Fruit fly (Drosophila melanogaster) S2 (cell line): Measurements from ENCODE around the gene CG13690.

Experiments used
- CG8478 ChIP-seq: fragments of >200 bp; optimal IDR thresholded peaks from 2 replicates; lab custom pipeline; 2018
- CTCF ChIP-seq, 2 experiments: fragments of >200 bp; optimal IDR thresholded peaks; 2 replicates each; lab custom pipeline; 2018

CG13690 gene

DNA sequence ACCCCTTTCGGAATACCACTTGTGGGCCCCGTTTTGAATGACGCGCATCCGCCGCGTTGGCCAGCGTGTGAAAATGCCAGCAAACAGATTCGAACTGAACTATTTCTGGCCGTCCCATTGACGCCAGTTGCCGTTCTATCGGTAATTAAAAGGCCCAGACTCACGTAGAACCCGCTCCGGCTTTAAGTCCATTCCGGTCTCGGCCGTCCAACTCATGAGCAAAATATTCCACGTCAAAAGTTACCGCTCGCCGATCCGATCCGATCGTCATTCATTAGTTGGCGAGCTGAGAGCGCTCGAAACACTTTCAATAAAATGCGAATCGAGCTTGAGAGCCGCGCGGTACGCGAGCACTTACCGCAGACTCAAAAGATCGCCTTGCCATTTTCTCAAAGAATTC is 15.0 kb upstream of the CG13690 start:
- TF ChIP-seq CG8478 (lab: Kevin White, UChicago) = no peak
- no peak for TF ChIP-seq CTCF (optimal IDR thresholded peaks at IDR 0.05; lab: Kevin White, UChicago)

DNA sequence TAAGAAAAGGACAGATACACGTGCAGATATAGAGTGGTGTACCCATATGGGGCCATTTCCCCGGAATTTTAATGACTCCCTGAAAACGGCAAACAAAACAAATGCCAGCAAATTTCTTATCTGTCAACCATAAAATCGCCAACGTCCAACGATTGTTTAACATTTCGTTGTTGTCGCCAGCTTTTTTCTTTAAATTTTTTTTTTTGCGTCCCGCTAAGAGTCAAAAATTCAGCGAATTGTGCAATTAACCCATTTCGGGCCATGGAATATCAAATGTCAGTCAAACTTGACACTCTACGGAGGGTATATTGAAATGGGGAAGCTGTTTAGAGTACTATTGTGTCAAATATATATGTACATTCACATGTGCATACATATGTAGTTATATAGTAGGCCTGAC is 12.7 kb upstream of the CG13690 start:
- TF ChIP-seq CG8478 (lab: Kevin White, UChicago) (no peak), CTCF (optimal IDR thresholded peaks at IDR 0.05; lab: Kevin White, UChicago) (no peak)

DNA sequence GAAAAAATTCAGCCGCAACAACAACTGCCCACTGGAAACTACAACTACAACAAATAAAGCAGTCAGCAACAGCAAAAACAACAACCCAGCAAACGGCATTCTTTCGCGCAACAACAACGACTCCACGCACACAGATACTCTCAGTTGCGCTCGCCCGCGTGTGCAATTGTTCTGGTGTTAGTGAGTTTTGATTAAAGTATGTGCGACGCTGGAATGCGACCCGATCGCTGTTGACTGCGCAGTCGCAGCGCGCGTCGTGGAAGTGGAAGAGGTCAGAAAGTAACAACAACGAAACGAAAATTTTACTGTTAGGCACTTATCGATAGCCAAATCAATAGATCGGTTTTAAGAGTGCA is 12.2 kb upstream of the CG13690 start:
- TF ChIP-seq CG8478 (lab: Kevin White, UChicago) (no peak), CTCF (optimal IDR thresholded peaks at IDR 0.05; lab: Kevin White, UChicago) (no peak)

dm6 chr2L:430820-431628 is 11.6 kb upstream of the CG13690 start, which contains the start of gene ex:
TSS of gene ex (plus strand) at chr2L:431227.
- TF ChIP-seq CG8478 (lab: Kevin White, UChicago) (no peak), CTCF (optimal IDR thresholded peaks at IDR 0.05; lab: Kevin White, UChicago) (peak in 1 of 2 experiments; percentile 24)

dm6 chr2L:429680-430484 is 10.4 kb upstream of the CG13690 start:
- no peak for TF ChIP-seq CTCF (optimal IDR thresholded peaks at IDR 0.05; lab: Kevin White, UChicago)
- TF ChIP-seq CG8478 (lab: Kevin White, UChicago) = no peak

dm6 chr2L:428380-428989 is 9.0 kb upstream of the CG13690 start:
- TF ChIP-seq CG8478 (lab: Kevin White, UChicago) = no peak

dm6 chr2L:427338-428234 is 8.1 kb upstream of the CG13690 start:
- TF ChIP-seq CTCF (optimal IDR thresholded peaks at IDR 0.05; lab: Kevin White, UChicago) (no peak), CG8478 (lab: Kevin White, UChicago) (no peak)

- no peak for TF ChIP-seq CTCF (optimal IDR thresholded peaks at IDR 0.05; lab: Kevin White, UChicago)
- TF ChIP-seq CG8478 (lab: Kevin White, UChicago) = no peak
Measured at dm6 chr2L:426449-426848, 7.0 kb upstream of the CG13690 start.

dm6 chr2L:425491-425890 is 6.0 kb upstream of the CG13690 start:
- TF ChIP-seq CG8478 (lab: Kevin White, UChicago) = no peak

- TF ChIP-seq CTCF (optimal IDR thresholded peaks at IDR 0.05; lab: Kevin White, UChicago) (no peak), CG8478 (lab: Kevin White, UChicago) (no peak)
Measured at dm6 chr2L:423160-423559, 3.7 kb upstream of the CG13690 start.

- TF ChIP-seq CG8478 (lab: Kevin White, UChicago) (no peak), CTCF (optimal IDR thresholded peaks at IDR 0.05; lab: Kevin White, UChicago) (no peak)
Measured at dm6 chr2L:422573-422972, 3.1 kb upstream of the CG13690 start, which contains the start of gene BBS8. TSS of gene BBS8 (plus strand) at chr2L:422873.

DNA sequence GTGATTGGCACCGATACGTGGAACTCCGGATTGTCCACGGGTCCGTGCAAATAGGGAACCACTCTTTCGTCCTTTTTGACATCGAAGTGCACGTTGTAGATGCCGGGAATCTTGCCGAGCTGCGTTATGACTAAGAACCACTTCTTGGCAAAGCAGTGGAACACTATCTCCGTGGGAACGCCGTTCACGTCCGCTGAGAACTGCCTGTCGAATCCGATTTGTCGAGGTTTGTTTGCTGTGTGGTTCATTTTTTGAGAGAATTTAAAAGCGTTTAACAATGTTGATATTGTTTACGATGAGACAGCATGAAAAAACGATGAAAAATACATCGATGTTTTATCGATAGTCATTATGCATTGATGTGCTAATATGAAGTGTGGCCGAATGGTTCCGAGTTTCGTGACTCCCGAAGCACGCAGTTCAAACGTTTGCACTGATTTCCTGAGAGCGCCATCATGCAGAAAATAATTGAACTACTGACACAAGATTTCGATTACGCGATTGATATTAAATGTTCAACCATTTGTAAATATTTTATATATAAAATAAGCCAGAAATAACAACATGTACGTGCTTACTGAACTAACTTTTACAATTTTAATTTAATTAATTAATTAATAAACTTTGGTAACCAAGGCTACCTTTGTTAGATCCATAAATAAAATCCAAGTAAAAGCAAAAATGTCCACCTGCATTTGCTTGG is 1.8 kb upstream of the CG13690 start, which contains the start of the genes CG11885 and CG13692:
Gene CG11885, minus strand, starts transcription at position 332 of the 703 bp plus-strand sequence.
Gene CG13692, plus strand, starts transcription at position 653 of the 703 bp plus-strand sequence.
- TF ChIP-seq CTCF (optimal IDR thresholded peaks at IDR 0.05; lab: Kevin White, UChicago) (peak; percentile 92 to 94), CG8478 (lab: Kevin White, UChicago) (no peak)
